Worm (Caenorhabditis elegans) whole organism, L4 larva: ENCODE data around the gene F54H5.2.

Experiments used
- F10B5.3 ChIP-seq: sonication (generic microtip); optimal IDR thresholded peaks from 2 replicates; lab custom pipeline; 2016; ENCODE audit warnings: mild to moderate bottlenecking, missing genetic modification characterization, missing compliant biosample characterization
- F49E8.2 ChIP-seq: sonication (generic microtip); optimal IDR thresholded peaks from 2 replicates; lab custom pipeline; 2016; ENCODE audit warnings: missing compliant biosample characterization, mild to moderate bottlenecking, missing genetic modification characterization, borderline replicate concordance
- R02D3.7 ChIP-seq: fragments of 150-350 bp; sonication (generic microtip); optimal IDR thresholded peaks from 3 replicates; lab custom pipeline; 2014; ENCODE audit warnings: missing biosample characterization, missing genetic modification characterization
- T20F7.1 ChIP-seq: fragments of 200-800 bp; sonication (Bioruptor generic); optimal IDR thresholded peaks from 2 replicates; lab custom pipeline; 2018; ENCODE audit warnings: mild to moderate bottlenecking, missing genetic modification characterization, missing compliant biosample characterization
- Y48G9A.11 ChIP-seq: fragments of 200-800 bp; sonication (Bioruptor generic); IDR thresholded peaks from 2 replicates; pipeline ENCODE4 v1.3.6; 2022; ENCODE audit warnings: missing genetic modification reagents, missing genetic modification characterization, missing compliant biosample characterization
- Y75B8A.6 ChIP-seq: fragments of 200-800 bp; sonication (Bioruptor generic); IDR thresholded peaks from 2 replicates; pipeline ENCODE4 v1.3.6; 2022; ENCODE audit warnings: missing genetic modification reagents, missing genetic modification characterization, missing compliant biosample characterization
- ama-1 ChIP-seq: fragments of 150-350 bp; optimal IDR thresholded peaks from 2 replicates; lab custom pipeline; 2014; ENCODE audit warnings: inconsistent platforms, mixed read lengths
- arid-1 ChIP-seq: fragments of 200-800 bp; sonication (Bioruptor generic); conservative IDR thresholded peaks from 2 replicates; pipeline ENCODE4 v1.3.6; 2022; ENCODE audit warnings: missing genetic modification reagents, missing genetic modification characterization, missing compliant biosample characterization
- ceh-62 ChIP-seq: sonication (generic microtip); optimal IDR thresholded peaks from 2 replicates; lab custom pipeline; 2017; ENCODE audit warnings: missing biosample characterization, missing genetic modification characterization
- ceh-82 ChIP-seq: sonication (generic microtip); optimal IDR thresholded peaks from 2 replicates; lab custom pipeline; 2017; ENCODE audit warnings: missing biosample characterization, missing genetic modification characterization
- daf-16 ChIP-seq, 3 experiments: sonication (generic microtip); optimal IDR thresholded peaks; 2 replicates each; lab custom pipeline; 2016 to 2017; ENCODE audit warnings: missing genetic modification characterization in 3 of 3, missing genetic modification reagents in 3 of 3, mild to moderate bottlenecking in 2 of 3, missing compliant biosample characterization in 2 of 3, missing biosample characterization in 1 of 3, moderate library complexity in 1 of 3
- daf-8 ChIP-seq: fragments of 200-800 bp; sonication (Bioruptor generic); IDR thresholded peaks from 2 replicates; pipeline ENCODE4 v1.3.6; 2022; ENCODE audit warnings: missing genetic modification characterization, missing compliant biosample characterization
- dmd-6 ChIP-seq: fragments of 200-800 bp; sonication (Bioruptor generic); IDR thresholded peaks from 2 replicates; pipeline ENCODE4 v1.3.6; 2022; ENCODE audit warnings: missing genetic modification reagents, missing genetic modification characterization, missing compliant biosample characterization
- dve-1 ChIP-seq: sonication (generic microtip); optimal IDR thresholded peaks from 2 replicates; lab custom pipeline; 2017; ENCODE audit warnings: antibody characterized with exemption, mild to moderate bottlenecking, missing genetic modification characterization, missing compliant biosample characterization; ENCODE audit not compliant: insufficient read depth
- egl-43 ChIP-seq: fragments of 200-800 bp; sonication (Bioruptor generic); IDR thresholded peaks from 2 replicates; pipeline ENCODE4 v1.3.6; 2022; ENCODE audit warnings: missing genetic modification reagents, missing genetic modification characterization, missing compliant biosample characterization
- fkh-10 ChIP-seq: fragments of 150-350 bp; optimal IDR thresholded peaks from 2 replicates; lab custom pipeline; 2014; ENCODE audit warnings: missing biosample characterization, missing genetic modification reagents, missing genetic modification characterization
- lim-7 ChIP-seq: fragments of 200-800 bp; sonication (Bioruptor generic); IDR thresholded peaks from 2 replicates; pipeline ENCODE4 v1.3.6; 2022; ENCODE audit warnings: missing genetic modification characterization, missing compliant biosample characterization
- lin-39 ChIP-seq: fragments of 150-350 bp; optimal IDR thresholded peaks from 2 replicates; lab custom pipeline; 2014; ENCODE audit warnings: missing biosample characterization, missing genetic modification reagents, missing genetic modification characterization
- madf-5 ChIP-seq, 2 experiments: fragments of 200-800 bp; sonication (Bioruptor generic); IDR thresholded peaks; 2 replicates each; pipeline ENCODE4 v1.3.6; 2022; ENCODE audit warnings: missing compliant biosample characterization in 2 of 2, missing genetic modification characterization in 2 of 2
- mdt-29 ChIP-seq: fragments of 200-800 bp; sonication (Bioruptor generic); IDR thresholded peaks from 2 replicates; pipeline ENCODE4 v1.3.6; 2022; ENCODE audit warnings: missing genetic modification reagents, missing genetic modification characterization, missing compliant biosample characterization
- mes-2 ChIP-seq: sonication (generic microtip); optimal IDR thresholded peaks from 2 replicates; lab custom pipeline; 2016; ENCODE audit warnings: missing genotype, mild to moderate bottlenecking, missing genetic modification characterization, missing compliant biosample characterization; ENCODE audit not compliant: poor library complexity, severe bottlenecking
- nhr-28 ChIP-seq: fragments of 150-350 bp; optimal IDR thresholded peaks from 2 replicates; lab custom pipeline; 2014; ENCODE audit warnings: missing biosample characterization, missing genetic modification characterization
- nhr-41 ChIP-seq: fragments of 200-800 bp; sonication (Bioruptor generic); IDR thresholded peaks from 2 replicates; pipeline ENCODE4 v1.3.6; 2022; ENCODE audit warnings: missing genetic modification reagents, missing genetic modification characterization, missing compliant biosample characterization
- nhr-6 ChIP-seq: fragments of 150-350 bp; optimal IDR thresholded peaks from 2 replicates; lab custom pipeline; 2014; ENCODE audit warnings: missing biosample characterization, missing genetic modification characterization
- pha-4 ChIP-seq, 2 experiments: fragments of 150-350 bp in 1 of 2; fragments of 200-800 bp in 1 of 2; sonication (Bioruptor generic) in 1 of 2; IDR thresholded peaks in 1 of 2; optimal IDR thresholded peaks in 1 of 2; 2 replicates each; pipeline versions ENCODE4 v1.3.6 to Lab custom; 2014 to 2022; ENCODE audit warnings: missing genetic modification characterization in 2 of 2, missing genetic modification reagents in 2 of 2, missing biosample characterization in 1 of 2, missing compliant biosample characterization in 1 of 2
- php-3 ChIP-seq: fragments of 200-800 bp; sonication (Bioruptor generic); IDR thresholded peaks from 2 replicates; pipeline ENCODE4 v1.3.6; 2022; ENCODE audit warnings: missing genetic modification reagents, missing genetic modification characterization, missing compliant biosample characterization
- pqm-1 ChIP-seq: sonication (generic microtip); optimal IDR thresholded peaks from 2 replicates; lab custom pipeline; 2017; ENCODE audit warnings: missing biosample characterization, missing genetic modification characterization
- saeg-2 ChIP-seq: fragments of 200-800 bp; sonication (Bioruptor generic); IDR thresholded peaks from 2 replicates; pipeline ENCODE4 v1.3.6; 2022; ENCODE audit warnings: missing genetic modification reagents, missing genetic modification characterization, missing compliant biosample characterization
- snpc-1.2 ChIP-seq: fragments of 200-800 bp; sonication (Bioruptor generic); IDR thresholded peaks from 2 replicates; pipeline ENCODE4 v1.3.6; 2022; ENCODE audit warnings: missing genetic modification reagents, missing genetic modification characterization, missing compliant biosample characterization
- snpc-4 ChIP-seq: fragments of 150-350 bp; optimal IDR thresholded peaks from 2 replicates; lab custom pipeline; 2014; ENCODE audit warnings: missing biosample characterization, missing genetic modification characterization
- zag-1 ChIP-seq: fragments of 150-350 bp; optimal IDR thresholded peaks from 2 replicates; lab custom pipeline; 2014; ENCODE audit warnings: missing biosample characterization, missing genetic modification characterization
- ztf-11 ChIP-seq: fragments of 150-350 bp; optimal IDR thresholded peaks from 2 replicates; lab custom pipeline; 2014; ENCODE audit warnings: missing biosample characterization, missing genetic modification characterization

Gene F54H5.2

ce11 chrII:6625302-6625701 lies 2.0 kb upstream of the F54H5.2 start, which contains the start of gene F54H5.14:
F54H5.14 (minus strand) TSS chrII:6625402.
- TF ChIP-seq snpc-1.2 (GFP tag; lab: Robert Waterston, UW), result no peak
- TF ChIP-seq mes-2 (tag; lab: Kevin White, UChicago), result no peak
- TF ChIP-seq snpc-4, result no peak
- TF ChIP-seq fkh-10 (GFP tag; lab: Kevin White, UChicago), result no peak
- TF ChIP-seq pqm-1, result peak; percentile 25
- no peak for TF ChIP-seq php-3 (GFP tag; lab: Robert Waterston, UW)
- no peak for TF ChIP-seq egl-43 (GFP tag; lab: Robert Waterston, UW)
- TF ChIP-seq daf-16 (GFP tag; optimal IDR thresholded peaks at IDR 0.05; lab: Kevin White, UChicago), result no peak
- TF ChIP-seq daf-16 (tag; optimal IDR thresholded peaks at IDR 0.05; lab: Kevin White, UChicago), result peak; percentile 9
- no peak for TF ChIP-seq F10B5.3
- TF ChIP-seq dve-1 (tag; lab: Kevin White, UChicago), result peak; percentile 48
- TF ChIP-seq lim-7 (GFP tag; lab: Robert Waterston, UW), result no peak
- no peak for TF ChIP-seq Y48G9A.11 (GFP tag; lab: Robert Waterston, UW)
- no peak for TF ChIP-seq ceh-62 (tag; lab: Kevin White, UChicago)
- no peak for TF ChIP-seq arid-1

ce11 chrII:6628397-6628796 lies 1.1 kb downstream of the F54H5.2 start:
- TF ChIP-seq php-3 (GFP tag; lab: Robert Waterston, UW) (0 out of 2 replicates have a peak, but pooled peaks have one; percentile 25), daf-8 (GFP tag; lab: Robert Waterston, UW) (no peak), nhr-28 (tag; lab: Kevin White, UChicago) (peak; percentile 42), pqm-1 (peak; percentile 83), dve-1 (tag; lab: Kevin White, UChicago) (peak; percentile 5)

ce11 chrII:6629775-6630174 lies 2.5 kb downstream of the F54H5.2 start:
- TF ChIP-seq pha-4 (GFP tag; IDR thresholded peaks at IDR 0.05; lab: Robert Waterston, UW), result no peak
- TF ChIP-seq pha-4 (tag; optimal IDR thresholded peaks at IDR 0.05; lab: Kevin White, UChicago), result no peak
- TF ChIP-seq zag-1 (tag; lab: Kevin White, UChicago), result no peak
- no peak for TF ChIP-seq ceh-82 (tag; lab: Kevin White, UChicago)
- no peak for TF ChIP-seq R02D3.7
- no peak for TF ChIP-seq daf-16 (GFP tag; optimal IDR thresholded peaks at IDR 0.05; lab: Kevin White, UChicago)
- TF ChIP-seq daf-16 (tag; optimal IDR thresholded peaks at IDR 0.05; lab: Kevin White, UChicago), result peak; percentile 1
- TF ChIP-seq F49E8.2 (tag; lab: Kevin White, UChicago), result no peak
- TF ChIP-seq nhr-41, result no peak
- peak; percentile 52 for TF ChIP-seq nhr-28 (tag; lab: Kevin White, UChicago)
- TF ChIP-seq pqm-1, result peak; percentile 59
- peak; percentile 35; the same call in 1 of the 2 replicates for TF ChIP-seq dmd-6 (GFP tag; lab: Robert Waterston, UW)
- TF ChIP-seq saeg-2, result no peak
- TF ChIP-seq T20F7.1 (GFP tag; lab: Kevin White, UChicago), result peak; percentile 26
- TF ChIP-seq, all 104 proteins: peak for 5

- TF ChIP-seq lin-39 (tag; lab: Kevin White, UChicago) (no peak), madf-5 (GFP tag; IDR thresholded peaks at IDR 0.05; lab: Robert Waterston, UW) (no peak), F10B5.3 (no peak), nhr-6 (tag; lab: Kevin White, UChicago) (peak; percentile 27), ama-1 (lab: Kevin White, UChicago) (no peak), pqm-1 (peak; percentile 60), dmd-6 (GFP tag; lab: Robert Waterston, UW) (0 out of 2 replicates have a peak, but pooled peaks have one; percentile 10)
Observed at ce11 chrII:6630811-6631210, 3.5 kb downstream of the F54H5.2 start, which contains the start of gene T19D12.4. T19D12.4 (plus strand) TSS chrII:6631105.

ce11 chrII:6631995-6632394 lies 4.7 kb downstream of the F54H5.2 start:
- TF ChIP-seq Y75B8A.6 (GFP tag; lab: Robert Waterston, UW) (no peak), ztf-11 (no peak), mdt-29 (GFP tag; lab: Robert Waterston, UW) (no peak), pqm-1 (peak; percentile 32)
- TF ChIP-seq, all 104 proteins: peak for 1
